Fruit fly (Drosophila melanogaster): Measurements from ENCODE around the gene kug.
A peak's percentile ranks its signal among the peaks of the same experiment; 100 is the strongest.

DNA sequence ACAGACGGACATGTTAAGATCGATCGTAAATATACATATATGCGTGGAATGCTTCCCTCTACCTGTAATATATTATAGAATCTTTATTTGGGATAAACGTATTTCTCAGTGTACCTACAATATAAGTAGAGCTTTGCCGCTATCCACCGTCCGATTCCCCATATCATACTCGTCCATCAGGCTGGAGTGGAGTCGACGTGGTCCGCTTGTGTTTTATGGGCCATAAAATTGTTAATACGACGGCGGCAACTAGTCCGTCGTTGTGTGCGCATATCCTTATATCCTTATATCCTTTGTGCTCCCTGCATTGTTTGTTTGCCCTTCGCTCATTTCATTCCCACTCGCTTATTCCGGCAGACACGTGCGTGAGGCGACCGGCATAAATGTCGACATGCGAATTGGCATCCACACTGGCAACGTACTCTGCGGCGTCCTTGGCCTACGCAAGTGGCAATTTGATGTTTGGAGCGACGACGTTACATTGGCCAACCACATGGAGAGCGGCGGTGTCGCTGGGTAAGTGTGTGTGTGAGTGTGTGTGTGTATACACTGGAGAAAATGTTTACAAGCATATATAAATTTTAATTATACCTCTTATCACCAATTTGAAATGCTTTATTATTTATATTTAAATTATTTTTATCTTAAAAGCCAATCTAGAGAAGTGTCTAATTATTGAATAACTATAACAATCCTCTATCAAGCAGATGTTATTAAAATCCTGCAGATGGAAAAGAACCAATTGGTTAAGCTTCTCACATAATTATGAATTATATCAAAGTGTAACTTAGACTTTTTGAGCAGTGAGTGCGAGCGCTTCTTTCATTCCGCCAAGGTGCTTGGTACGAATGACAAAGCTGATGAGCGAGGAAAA is 36.1 kb upstream of the kug start:
- TF ChIP-seq Ets21C (GFP tag; optimal IDR thresholded peaks at IDR 0.05) (no peak), svp (GFP tag) (peak; percentile 52), CG15336 (GFP tag; IDR thresholded peaks at IDR 0.05) (no peak), fd85E (GFP tag; optimal IDR thresholded peaks at IDR 0.05) (no peak), dsx (GFP tag; optimal IDR thresholded peaks at IDR 0.05; ENCODE audit: poor library complexity, severe bottlenecking) (no peak), CG11902 (GFP tag; optimal IDR thresholded peaks at IDR 0.05) (no peak), CG6808 (GFP tag; optimal IDR thresholded peaks at IDR 0.05) (no peak), CG4318 (GFP tag; optimal IDR thresholded peaks at IDR 0.05) (no peak), fkh (GFP tag; optimal IDR thresholded peaks at IDR 0.05) (no peak)

All from whole organism, prepupa.